Fruit fly (Drosophila melanogaster): ENCODE results near the gene Scgalpha.
A peak's percentile ranks its signal among the peaks of the same experiment; 100 is the strongest.

Gene Scgalpha

dm6 chr2L:8281872-8282271, 21.4 kb upstream of the Scgalpha start:
- no peak for TF ChIP-seq CG17801 (GFP tag; optimal IDR thresholded peaks at IDR 0.05; ENCODE audit: partially characterized antibody)

dm6 chr2L:8284913-8285619, 18.2 kb upstream of the Scgalpha start:
- TF ChIP-seq CG17801 (GFP tag; optimal IDR thresholded peaks at IDR 0.05; ENCODE audit: partially characterized antibody): no peak

dm6 chr2L:8286595-8286994, 16.6 kb upstream of the Scgalpha start:
- no peak for TF ChIP-seq CG17801 (GFP tag; optimal IDR thresholded peaks at IDR 0.05; ENCODE audit: partially characterized antibody)

dm6 chr2L:8288087-8288486, 15.1 kb upstream of the Scgalpha start:
- no peak for TF ChIP-seq CG17801 (GFP tag; optimal IDR thresholded peaks at IDR 0.05; ENCODE audit: partially characterized antibody)

dm6 chr2L:8289352-8290091, 13.7 kb upstream of the Scgalpha start:
- TF ChIP-seq CG17801 (GFP tag; optimal IDR thresholded peaks at IDR 0.05; ENCODE audit: partially characterized antibody): no peak

dm6 chr2L:8290092-8290424, 13.2 kb upstream of the Scgalpha start:
- TF ChIP-seq CG17801 (GFP tag; optimal IDR thresholded peaks at IDR 0.05; ENCODE audit: partially characterized antibody): no peak

dm6 chr2L:8290653-8291233, 12.5 kb upstream of the Scgalpha start:
- no peak for TF ChIP-seq CG17801 (GFP tag; optimal IDR thresholded peaks at IDR 0.05; ENCODE audit: partially characterized antibody)

dm6 chr2L:8292159-8292887, 10.9 kb upstream of the Scgalpha start:
- no peak for TF ChIP-seq CG17801 (GFP tag; optimal IDR thresholded peaks at IDR 0.05; ENCODE audit: partially characterized antibody)

- TF ChIP-seq CG17801 (GFP tag; optimal IDR thresholded peaks at IDR 0.05; ENCODE audit: partially characterized antibody): no peak
These were observed 9.8 kb upstream of the Scgalpha start for dm6 chr2L:8293449-8293848.

dm6 chr2L:8294043-8294442, 9.2 kb upstream of the Scgalpha start:
- TF ChIP-seq CG17801 (GFP tag; optimal IDR thresholded peaks at IDR 0.05; ENCODE audit: partially characterized antibody): no peak

dm6 chr2L:8296395-8296794, 6.8 kb upstream of the Scgalpha start:
- TF ChIP-seq CG17801 (GFP tag; optimal IDR thresholded peaks at IDR 0.05; ENCODE audit: partially characterized antibody): no peak

dm6 chr2L:8297070-8297469, 6.2 kb upstream of the Scgalpha start:
- TF ChIP-seq CG17801 (GFP tag; optimal IDR thresholded peaks at IDR 0.05; ENCODE audit: partially characterized antibody): no peak

dm6 chr2L:8299194-8299811, 3.9 kb upstream of the Scgalpha start:
- peak; percentile 52 for TF ChIP-seq CG17801 (GFP tag; optimal IDR thresholded peaks at IDR 0.05; ENCODE audit: partially characterized antibody)

- TF ChIP-seq CG17801 (GFP tag; optimal IDR thresholded peaks at IDR 0.05; ENCODE audit: partially characterized antibody): no peak
These were observed 2.7 kb upstream of the Scgalpha start, which contains the start of gene Btk for dm6 chr2L:8300220-8301167. Gene Btk (minus strand): TSS chr2L:8301079.

Measured in ovary, adult (tissue).